Fruit fly (Drosophila melanogaster) whole organism, embryonic: ENCODE data around the gene mRpL40.

ENCODE experiments used
- ATbp ChIP-seq: fragments of 200-800 bp; sonication (Bioruptor generic); optimal IDR thresholded peaks from 2 replicates; lab custom pipeline; 2017; ENCODE audit warnings: missing biosample characterization, mild to moderate bottlenecking, missing genetic modification characterization, missing genetic modification reagents
- Bgb ChIP-seq: fragments of 200-800 bp; sonication (Bioruptor generic); IDR thresholded peaks from 2 replicates; pipeline ENCODE4 v1.3.6; 2022; ENCODE audit warnings: missing biosample characterization, missing genetic modification characterization; ENCODE audit not compliant: partially characterized antibody
- BtbVII ChIP-seq: fragments of 200-800 bp; sonication (Bioruptor generic); optimal IDR thresholded peaks from 3 replicates; lab custom pipeline; 2017; ENCODE audit warnings: missing biosample characterization, mild to moderate bottlenecking, missing genetic modification characterization
- CG10654 ChIP-seq: fragments of 200-800 bp; sonication (Bioruptor generic); optimal IDR thresholded peaks from 2 replicates; lab custom pipeline; 2016; ENCODE audit warnings: missing biosample characterization, missing genetic modification characterization
- CG10959 ChIP-seq: fragments of 200-800 bp; sonication (Bioruptor generic); IDR thresholded peaks from 2 replicates; pipeline ENCODE4 v1.3.6; 2022; ENCODE audit warnings: missing biosample characterization, missing genetic modification characterization
- CG11085 ChIP-seq: fragments of 200-800 bp; sonication (Bioruptor generic); IDR thresholded peaks from 2 replicates; pipeline ENCODE4 v1.3.6; 2022; ENCODE audit warnings: missing biosample characterization, missing genetic modification characterization
- CG11093 ChIP-seq: fragments of 200-800 bp; sonication (Bioruptor generic); IDR thresholded peaks from 3 replicates; pipeline ENCODE4 v1.3.6; 2022; ENCODE audit warnings: missing biosample characterization, missing genetic modification characterization
- CG11695 ChIP-seq: fragments of 200-800 bp; sonication (Bioruptor generic); IDR thresholded peaks from 3 replicates; pipeline ENCODE4 v1.3.6; 2022; ENCODE audit warnings: missing biosample characterization, missing genetic modification characterization
- CG12744 ChIP-seq: fragments of 200-800 bp; sonication (Bioruptor generic); optimal IDR thresholded peaks from 2 replicates; lab custom pipeline; 2016; ENCODE audit warnings: missing biosample characterization, missing genetic modification characterization
- CG13624 ChIP-seq: fragments of 200-800 bp; sonication (Bioruptor generic); optimal IDR thresholded peaks from 2 replicates; lab custom pipeline; 2016; ENCODE audit warnings: missing biosample characterization, missing genetic modification characterization
- CG15696 ChIP-seq: fragments of 200-800 bp; sonication (Bioruptor generic); optimal IDR thresholded peaks from 2 replicates; lab custom pipeline; 2019; ENCODE audit warnings: missing biosample characterization, mild to moderate bottlenecking, missing genetic modification characterization, moderate library complexity
- CG17385 ChIP-seq: fragments of 200-800 bp; sonication (Bioruptor generic); optimal IDR thresholded peaks from 3 replicates; lab custom pipeline; 2018; ENCODE audit warnings: missing biosample characterization, mild to moderate bottlenecking, missing genetic modification characterization
- CG17568 ChIP-seq: fragments of 200-800 bp; sonication (Bioruptor generic); optimal IDR thresholded peaks from 2 replicates; lab custom pipeline; 2018; ENCODE audit warnings: missing biosample characterization, mild to moderate bottlenecking, missing genetic modification characterization, moderate library complexity
- CG17802 ChIP-seq: fragments of 200-800 bp; sonication (Bioruptor generic); optimal IDR thresholded peaks from 2 replicates; lab custom pipeline; 2018; ENCODE audit warnings: missing biosample characterization, mild to moderate bottlenecking, missing genetic modification characterization, moderate library complexity
- CG18011 ChIP-seq: fragments of 200-800 bp; sonication (Bioruptor generic); optimal IDR thresholded peaks from 2 replicates; lab custom pipeline; 2017; ENCODE audit warnings: missing biosample characterization, missing genetic modification characterization, mild to moderate bottlenecking, moderate library complexity, missing genotype
- CG32772 ChIP-seq: fragments of 200-800 bp; sonication (Bioruptor generic); IDR thresholded peaks from 2 replicates; pipeline ENCODE4 v1.3.6; 2022; ENCODE audit warnings: missing biosample characterization, missing genetic modification characterization
- CG3726 ChIP-seq: fragments of 200-800 bp; sonication (Bioruptor generic); IDR thresholded peaks from 3 replicates; pipeline ENCODE4, ENCODE4 v1.3.6; 2022; ENCODE audit warnings: missing biosample characterization, missing genetic modification characterization
- CG4854 ChIP-seq: fragments of 200-800 bp; sonication (Bioruptor generic); optimal IDR thresholded peaks from 2 replicates; lab custom pipeline; 2016; ENCODE audit warnings: missing biosample characterization, missing genetic modification characterization, inconsistent platforms
- CG6689 ChIP-seq: fragments of 200-800 bp; sonication (Bioruptor generic); IDR thresholded peaks from 2 replicates; pipeline ENCODE4 v1.3.6; 2022; ENCODE audit warnings: missing biosample characterization, missing genetic modification characterization
- CG7357 ChIP-seq: fragments of 200-800 bp; sonication (Bioruptor generic); IDR thresholded peaks from 3 replicates; pipeline ENCODE4 v1.3.6; 2022; ENCODE audit warnings: missing biosample characterization, missing genetic modification characterization
- CrebB ChIP-seq: fragments of 200-800 bp; sonication (Bioruptor generic); optimal IDR thresholded peaks from 3 replicates; lab custom pipeline; 2018; ENCODE audit warnings: missing biosample characterization, mild to moderate bottlenecking, missing genetic modification characterization
- D ChIP-seq, 2 experiments: fragments of 200-800 bp in 1 of 2; fragments of >200 bp in 1 of 2; sonication (Bioruptor generic) in 1 of 2; optimal IDR thresholded peaks; 2 replicates in 1 of 2; 3 replicates in 1 of 2; lab custom pipeline; 2017; ENCODE audit warnings: mild to moderate bottlenecking in 1 of 2, missing biosample characterization in 1 of 2, missing genetic modification characterization in 1 of 2, missing genetic modification reagents in 1 of 2
- Deaf1 ChIP-seq: fragments of 200-800 bp; optimal IDR thresholded peaks from 3 replicates; lab custom pipeline; 2019; ENCODE audit warnings: missing biosample characterization, mild to moderate bottlenecking, missing genetic modification characterization, moderate library complexity
- Drgx ChIP-seq: fragments of 200-800 bp; sonication (Bioruptor generic); IDR thresholded peaks from 2 replicates; pipeline ENCODE4 v1.3.6; 2022; ENCODE audit warnings: missing biosample characterization, missing genetic modification characterization
- E2f1 ChIP-seq: fragments of 200-800 bp; sonication (Bioruptor generic); IDR thresholded peaks from 2 replicates; pipeline ENCODE4 v1.3.6; 2022; ENCODE audit warnings: missing biosample characterization, missing genetic modification characterization
- ERR ChIP-seq: fragments of 200-800 bp; sonication (Bioruptor generic); optimal IDR thresholded peaks from 2 replicates; lab custom pipeline; 2016; ENCODE audit warnings: missing biosample characterization, missing genetic modification characterization
- Hmr ChIP-seq: fragments of 200-800 bp; sonication (Bioruptor generic); optimal IDR thresholded peaks from 3 replicates; lab custom pipeline; 2017; ENCODE audit warnings: mild to moderate bottlenecking, missing biosample characterization, missing genetic modification reagents, missing genetic modification characterization
- Neu2 ChIP-seq: fragments of 200-800 bp; sonication (Bioruptor generic); optimal IDR thresholded peaks from 3 replicates; lab custom pipeline; 2016; ENCODE audit warnings: missing biosample characterization, missing genetic modification characterization, borderline replicate concordance
- Opbp ChIP-seq: fragments of 200-800 bp; sonication (Bioruptor generic); IDR thresholded peaks from 3 replicates; pipeline ENCODE4 v1.3.6; 2022; ENCODE audit warnings: missing biosample characterization, missing genetic modification characterization; ENCODE audit not compliant: partially characterized antibody
- Six4 ChIP-seq: fragments of 200-800 bp; sonication (Bioruptor generic); optimal IDR thresholded peaks from 2 replicates; lab custom pipeline; 2016; ENCODE audit warnings: missing biosample characterization, missing genetic modification characterization
- Xbp1 ChIP-seq: fragments of 200-800 bp; sonication (Bioruptor generic); optimal IDR thresholded peaks from 3 replicates; lab custom pipeline; 2016; ENCODE audit warnings: missing biosample characterization, mild to moderate bottlenecking, missing genetic modification characterization
- abd-A ChIP-seq: fragments of 200-800 bp; sonication (Bioruptor generic); optimal IDR thresholded peaks from 3 replicates; lab custom pipeline; 2019; ENCODE audit warnings: missing biosample characterization, mild to moderate bottlenecking, missing genetic modification characterization, moderate library complexity
- ac ChIP-seq: fragments of 200-800 bp; sonication (Bioruptor generic); optimal IDR thresholded peaks from 3 replicates; lab custom pipeline; 2017; ENCODE audit warnings: missing biosample characterization, mild to moderate bottlenecking, missing genetic modification characterization
- ap ChIP-seq: fragments of 200-800 bp; sonication (Bioruptor generic); IDR thresholded peaks from 2 replicates; pipeline ENCODE4 v1.3.6; 2022; ENCODE audit warnings: missing biosample characterization, missing genetic modification characterization
- bab2 ChIP-seq: fragments of 200-800 bp; sonication (Bioruptor generic); optimal IDR thresholded peaks from 2 replicates; lab custom pipeline; 2016; ENCODE audit warnings: missing biosample characterization, missing genetic modification characterization
- bigmax ChIP-seq: fragments of 200-800 bp; sonication (Bioruptor generic); optimal IDR thresholded peaks from 2 replicates; lab custom pipeline; 2018; ENCODE audit warnings: missing biosample characterization, mild to moderate bottlenecking, missing genetic modification characterization
- cg ChIP-seq: fragments of 200-800 bp; sonication (Bioruptor generic); optimal IDR thresholded peaks from 3 replicates; lab custom pipeline; 2019; ENCODE audit warnings: missing biosample characterization, mild to moderate bottlenecking, missing genetic modification characterization, moderate library complexity
- crol ChIP-seq: fragments of 200-800 bp; sonication (Bioruptor generic); IDR thresholded peaks from 2 replicates; pipeline ENCODE4 v1.3.6; 2022; ENCODE audit warnings: missing biosample characterization, missing genetic modification characterization
- gsb-n ChIP-seq: fragments of 200-800 bp; sonication (Bioruptor generic); optimal IDR thresholded peaks from 3 replicates; lab custom pipeline; 2018; ENCODE audit warnings: missing biosample characterization, mild to moderate bottlenecking, missing genetic modification characterization
- hb ChIP-seq: fragments of 200-800 bp; sonication (Bioruptor generic); IDR thresholded peaks from 3 replicates; pipeline ENCODE4 v1.3.6; 2022; ENCODE audit warnings: missing biosample characterization, missing genetic modification characterization; ENCODE audit not compliant: partially characterized antibody
- nerfin-1 ChIP-seq: fragments of 200-800 bp; sonication (Bioruptor generic); optimal IDR thresholded peaks from 3 replicates; lab custom pipeline; 2019; ENCODE audit warnings: missing biosample characterization, mild to moderate bottlenecking, missing genetic modification characterization, moderate library complexity
- nmo ChIP-seq: fragments of 200-800 bp; sonication (Bioruptor generic); optimal IDR thresholded peaks from 2 replicates; lab custom pipeline; 2018; ENCODE audit warnings: missing biosample characterization, mild to moderate bottlenecking, missing genetic modification characterization, moderate library complexity
- odd ChIP-seq: fragments of 200-800 bp; sonication (Bioruptor generic); optimal IDR thresholded peaks from 2 replicates; lab custom pipeline; 2017; ENCODE audit warnings: missing biosample characterization, mild to moderate bottlenecking, missing genetic modification characterization
- rib ChIP-seq: fragments of 200-800 bp; sonication (Bioruptor generic); IDR thresholded peaks from 2 replicates; pipeline ENCODE4 v1.3.6; 2022; ENCODE audit warnings: missing biosample characterization, missing genetic modification characterization
- salm ChIP-seq: fragments of 200-800 bp; sonication (Bioruptor generic); optimal IDR thresholded peaks from 2 replicates; lab custom pipeline; 2018; ENCODE audit warnings: missing biosample characterization, mild to moderate bottlenecking, missing genetic modification characterization
- twi ChIP-seq: fragments of 200-800 bp; optimal IDR thresholded peaks from 2 replicates; lab custom pipeline; 2019; ENCODE audit warnings: missing biosample characterization, mild to moderate bottlenecking, missing genetic modification characterization, moderate library complexity
- unpg ChIP-seq: fragments of 200-800 bp; sonication (Bioruptor generic); optimal IDR thresholded peaks from 3 replicates; lab custom pipeline; 2018; ENCODE audit warnings: missing biosample characterization, mild to moderate bottlenecking, missing genetic modification characterization, moderate library complexity
- usp ChIP-seq: fragments of >200 bp; optimal IDR thresholded peaks from 2 replicates; lab custom pipeline; 2017; ENCODE audit warnings: missing biosample characterization, missing genetic modification characterization
- vfl ChIP-seq: fragments of 200-800 bp; sonication (Bioruptor generic); optimal IDR thresholded peaks from 2 replicates; lab custom pipeline; 2016; ENCODE audit warnings: missing biosample characterization, missing genetic modification characterization
- vnd ChIP-seq: fragments of 200-800 bp; sonication (Bioruptor generic); IDR thresholded peaks from 3 replicates; pipeline ENCODE4 v1.3.6; 2022; ENCODE audit warnings: missing biosample characterization, missing genetic modification characterization; ENCODE audit not compliant: partially characterized antibody

The mRpL40 gene

dm6 chr3R:11378564-11379112 is 29.1 kb upstream of the mRpL40 start (continued):
- TF ChIP-seq gsb-n (tag; lab: Kevin White, UChicago) = no peak
- TF ChIP-seq ap (GFP tag; lab: Robert Waterston, UW) = no peak
- no peak for TF ChIP-seq CG11085
- TF ChIP-seq ATbp (GFP tag; lab: Kevin White, UChicago) = no peak
- TF ChIP-seq bab2 (GFP tag; lab: Kevin White, UChicago) = no peak
- TF ChIP-seq CG12744 (GFP tag; lab: Kevin White, UChicago) = no peak
- no peak for TF ChIP-seq vnd (GFP tag; lab: Robert Waterston, UW)
- TF ChIP-seq Deaf1 (tag; lab: Kevin White, UChicago) = peak; percentile 68
- no peak for TF ChIP-seq usp (GFP tag; lab: Kevin White, UChicago)
- no peak for TF ChIP-seq Xbp1
- TF ChIP-seq CG10654 (GFP tag; lab: Kevin White, UChicago) = no peak
- TF ChIP-seq CG3726 (GFP tag; lab: Robert Waterston, UW) = no peak
- no peak for TF ChIP-seq salm (tag; lab: Kevin White, UChicago)
- TF ChIP-seq CG15696 (tag; lab: Kevin White, UChicago) = no peak
- no peak for TF ChIP-seq rib (GFP tag; lab: Robert Waterston, UW)
- no peak for TF ChIP-seq odd
- no peak for TF ChIP-seq cg (GFP tag; lab: Kevin White, UChicago)
- TF ChIP-seq Six4 (GFP tag; lab: Kevin White, UChicago) = no peak
- no peak for TF ChIP-seq Hmr (GFP tag; lab: Kevin White, UChicago)
- TF ChIP-seq abd-A = no peak
- TF ChIP-seq CG17385 (GFP tag; lab: Kevin White, UChicago) = no peak
- TF ChIP-seq CG11695 (GFP tag; lab: Robert Waterston, UW) = no peak
- no peak for TF ChIP-seq CG17568 (GFP tag; lab: Kevin White, UChicago)
- no peak for TF ChIP-seq Opbp (GFP tag; lab: Robert Waterston, UW)
- TF ChIP-seq CrebB = no peak
- no peak for TF ChIP-seq CG4854 (GFP tag; lab: Kevin White, UChicago)
- no peak for TF ChIP-seq CG18011 (GFP tag; lab: Kevin White, UChicago)
- TF ChIP-seq ERR = no peak
- no peak for TF ChIP-seq Drgx (GFP tag; lab: Robert Waterston, UW)
- no peak for TF ChIP-seq CG17802
- TF ChIP-seq Bgb (GFP tag; lab: Robert Waterston, UW) = no peak
- no peak for TF ChIP-seq CG7357 (GFP tag; lab: Robert Waterston, UW)
- TF ChIP-seq Neu2 (GFP tag; lab: Kevin White, UChicago) = no peak
- no peak for TF ChIP-seq CG10959 (GFP tag; lab: Robert Waterston, UW)
- no peak for TF ChIP-seq BtbVII (GFP tag; lab: Kevin White, UChicago)
- TF ChIP-seq CG32772 (GFP tag; lab: Robert Waterston, UW) = no peak
- no peak for TF ChIP-seq nmo (GFP tag; lab: Kevin White, UChicago)
- no peak for TF ChIP-seq hb
- peak; percentile 11 for TF ChIP-seq nerfin-1 (tag; lab: Kevin White, UChicago)
- TF ChIP-seq twi (tag; lab: Kevin White, UChicago) = peak; percentile 65
- peak; percentile 66 for TF ChIP-seq ac
- TF ChIP-seq CG11093 (GFP tag; lab: Robert Waterston, UW) = no peak
- no peak for TF ChIP-seq CG13624 (GFP tag; lab: Kevin White, UChicago)
- TF ChIP-seq bigmax (GFP tag; lab: Kevin White, UChicago) = peak; percentile 41
- TF ChIP-seq unpg (GFP tag; lab: Kevin White, UChicago) = no peak
- TF ChIP-seq E2f1 = no peak
- TF ChIP-seq D (optimal IDR thresholded peaks at IDR 0.05; lab: Kevin White, UChicago) = peak; percentile 17
- TF ChIP-seq D (GFP tag; optimal IDR thresholded peaks at IDR 0.05; lab: Kevin White, UChicago) = no peak
- TF ChIP-seq vfl (GFP tag; lab: Kevin White, UChicago) = no peak
- TF ChIP-seq crol = 0 out of 2 replicates have a peak, but pooled peaks have one; percentile 10
- TF ChIP-seq CG6689 (GFP tag; lab: Robert Waterston, UW) = no peak
